Worm (Caenorhabditis elegans): ENCODE data around the gene rnp-7.

rnp-7 gene

DNA sequence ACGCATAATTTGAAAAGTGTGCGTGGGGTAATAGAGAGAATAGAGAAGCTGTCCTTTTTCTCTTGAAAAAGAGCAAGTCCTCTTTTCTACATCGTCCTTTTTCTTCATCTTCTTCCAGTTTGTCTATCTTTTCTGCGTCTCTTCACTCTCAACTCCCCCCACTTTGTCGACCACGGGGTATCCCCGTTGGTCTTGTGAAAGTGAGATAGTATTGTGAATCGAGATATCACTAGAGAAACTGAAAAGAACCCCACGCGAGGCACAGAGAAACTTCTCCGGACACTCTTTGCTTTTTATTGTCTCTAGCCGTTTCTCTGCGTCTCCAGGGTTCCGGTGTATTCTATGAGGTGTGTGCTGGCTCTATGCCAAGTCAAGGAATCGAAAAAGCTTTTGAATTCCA lies 5.3 kb downstream of the rnp-7 start (continued):
- TF ChIP-seq dsc-1 (tag; optimal IDR thresholded peaks at IDR 0.05), result peak; percentile 86
- peak; percentile 70 for TF ChIP-seq skn-1 (tag; optimal IDR thresholded peaks at IDR 0.05)
- TF ChIP-seq mep-1 (tag; optimal IDR thresholded peaks at IDR 0.05), result peak; percentile 94
- peak; percentile 92 to 94 for TF ChIP-seq lsy-2 (tag; optimal IDR thresholded peaks at IDR 0.05)
- no peak for TF ChIP-seq sptf-1 (tag; optimal IDR thresholded peaks at IDR 0.05)
- no peak for TF ChIP-seq efl-3 (GFP tag; optimal IDR thresholded peaks at IDR 0.05)
- TF ChIP-seq nhr-237 (tag; optimal IDR thresholded peaks at IDR 0.05), result peak; percentile 52
- TF ChIP-seq egl-13 (tag; optimal IDR thresholded peaks at IDR 0.05), result peak; percentile 82
- no peak for TF ChIP-seq vab-15 (tag; optimal IDR thresholded peaks at IDR 0.05)
- TF ChIP-seq snu-23 (GFP tag; optimal IDR thresholded peaks at IDR 0.05), result peak; percentile 97
- TF ChIP-seq lin-39 (tag; optimal IDR thresholded peaks at IDR 0.05), result peak; percentile 72
- TF ChIP-seq ceh-88 (GFP tag; IDR thresholded peaks at IDR 0.05), result peak; percentile 68
- no peak for TF ChIP-seq nhr-12 (tag; optimal IDR thresholded peaks at IDR 0.05)
- no peak for TF ChIP-seq pag-3 (tag; optimal IDR thresholded peaks at IDR 0.05; ENCODE audit: borderline replicate concordance, insufficient read depth)
- peak; percentile 62 for TF ChIP-seq sox-4 (tag; optimal IDR thresholded peaks at IDR 0.05)
- TF ChIP-seq pqm-1 (tag; optimal IDR thresholded peaks at IDR 0.05), result peak; percentile 51
- peak; percentile 88 for TF ChIP-seq jun-1 (tag; optimal IDR thresholded peaks at IDR 0.05)
- peak; percentile 91 to 99 for TF ChIP-seq mdl-1 (tag; optimal IDR thresholded peaks at IDR 0.05)
- no peak for TF ChIP-seq C34B4.2 (tag; optimal IDR thresholded peaks at IDR 0.05)
- peak; percentile 97 for TF ChIP-seq unc-86 (tag; optimal IDR thresholded peaks at IDR 0.05)
- TF ChIP-seq blmp-1 (tag; optimal IDR thresholded peaks at IDR 0.05), result peak; percentile 70
- peak; percentile 68 for TF ChIP-seq snpc-4 (tag; optimal IDR thresholded peaks at IDR 0.05)
- TF ChIP-seq grh-1 (GFP tag; IDR thresholded peaks at IDR 0.05), result peak; percentile 77
- no peak for TF ChIP-seq F16B12.6 (tag; optimal IDR thresholded peaks at IDR 0.05)
- TF ChIP-seq unc-98 (GFP tag; IDR thresholded peaks at IDR 0.05), result peak; percentile 71
- peak; percentile 41 for TF ChIP-seq sup-37 (GFP tag; optimal IDR thresholded peaks at IDR 0.05)
- peak; percentile 57 for TF ChIP-seq unc-130 (tag; optimal IDR thresholded peaks at IDR 0.05)
- TF ChIP-seq aly-2 (tag; optimal IDR thresholded peaks at IDR 0.05), result peak; percentile 69
- TF ChIP-seq aha-1 (tag; optimal IDR thresholded peaks at IDR 0.05), result peak; percentile 34
- TF ChIP-seq C04F5.9 (tag; optimal IDR thresholded peaks at IDR 0.05), result peak; percentile 43
- TF ChIP-seq zip-4 (GFP tag; optimal IDR thresholded peaks at IDR 0.05), result peak; percentile 49
- peak; percentile 96 for TF ChIP-seq tbx-2 (tag; optimal IDR thresholded peaks at IDR 0.05)
- TF ChIP-seq alr-1 (tag; optimal IDR thresholded peaks at IDR 0.05; ENCODE audit: borderline replicate concordance), result no peak
- TF ChIP-seq ztf-4 (tag; optimal IDR thresholded peaks at IDR 0.05), result peak; percentile 94
- peak; percentile 87 for TF ChIP-seq C16A3.4 (tag; optimal IDR thresholded peaks at IDR 0.05)
- peak; percentile 86 for TF ChIP-seq irx-1 (tag; optimal IDR thresholded peaks at IDR 0.05)

DNA sequence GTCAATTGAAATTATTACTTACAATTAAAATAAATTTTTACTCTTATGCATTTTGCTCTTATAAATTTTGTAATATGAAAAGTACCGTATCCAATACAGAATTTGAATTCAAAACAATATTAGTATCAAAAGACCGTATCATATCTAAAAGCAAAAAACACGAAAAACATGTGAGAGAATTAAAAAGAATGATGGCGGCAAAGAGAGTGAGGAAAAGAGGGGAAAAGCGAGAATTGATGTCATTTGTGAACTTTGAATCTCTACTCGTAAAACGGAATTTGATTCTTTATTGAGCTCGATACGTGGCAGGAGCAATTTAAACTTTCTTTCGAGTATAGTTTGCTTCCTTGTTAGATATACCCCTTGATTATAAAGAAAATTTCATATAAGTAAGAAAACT lies 6.4 kb downstream of the rnp-7 start:
- TF ChIP-seq unc-30 (tag; optimal IDR thresholded peaks at IDR 0.05) (no peak), hpl-2 (GFP tag; optimal IDR thresholded peaks at IDR 0.05) (no peak), lin-14 (GFP tag; optimal IDR thresholded peaks at IDR 0.05) (peak; percentile 49), tlp-1 (tag; optimal IDR thresholded peaks at IDR 0.05) (no peak), mep-1 (tag; optimal IDR thresholded peaks at IDR 0.05) (no peak), lin-15B (tag; optimal IDR thresholded peaks at IDR 0.05) (no peak), rnt-1 (tag; optimal IDR thresholded peaks at IDR 0.05) (no peak), efl-3 (GFP tag; optimal IDR thresholded peaks at IDR 0.05) (no peak), zag-1 (tag; optimal IDR thresholded peaks at IDR 0.05) (no peak), elt-3 (tag; optimal IDR thresholded peaks at IDR 0.05) (no peak), nhr-28 (tag; optimal IDR thresholded peaks at IDR 0.05) (no peak), aly-2 (tag; optimal IDR thresholded peaks at IDR 0.05) (no peak), dpl-1 (GFP tag; optimal IDR thresholded peaks at IDR 0.05) (peak in 1 of 3 experiments; percentile 8), snu-23 (GFP tag; optimal IDR thresholded peaks at IDR 0.05) (peak; percentile 35), swsn-7 (tag; optimal IDR thresholded peaks at IDR 0.05) (no peak), lin-39 (tag; optimal IDR thresholded peaks at IDR 0.05) (no peak), ztf-11 (tag; optimal IDR thresholded peaks at IDR 0.05) (no peak), Y116A8C.19 (tag; optimal IDR thresholded peaks at IDR 0.05; ENCODE audit: borderline replicate concordance) (no peak), nhr-77 (tag; optimal IDR thresholded peaks at IDR 0.05) (no peak), nhr-71 (tag; optimal IDR thresholded peaks at IDR 0.05) (peak; percentile 31), unc-130 (tag; optimal IDR thresholded peaks at IDR 0.05) (no peak), ceh-8 (GFP tag; optimal IDR thresholded peaks at IDR 0.05) (no peak), egl-27 (tag; optimal IDR thresholded peaks at IDR 0.05) (no peak), nhr-20 (tag; optimal IDR thresholded peaks at IDR 0.05) (no peak), sup-37 (GFP tag; optimal IDR thresholded peaks at IDR 0.05) (no peak)
